Worm (Caenorhabditis elegans) whole organism, L2 larva: ENCODE data around the gene ogdh-1.

Source experiments
- F13H6.1 ChIP-seq: sonication (generic microtip); optimal IDR thresholded peaks from 2 replicates; lab custom pipeline; 2016; ENCODE audit warnings: missing genetic modification characterization, missing compliant biosample characterization
- R02D3.7 ChIP-seq: fragments of 150-350 bp; optimal IDR thresholded peaks from 2 replicates; lab custom pipeline; 2014; ENCODE audit warnings: missing biosample characterization, missing genetic modification characterization
- Y55F3AM.14 ChIP-seq: fragments of 200-800 bp; sonication (Bioruptor generic); optimal IDR thresholded peaks from 2 replicates; lab custom pipeline; 2018; ENCODE audit warnings: mild to moderate bottlenecking, missing genetic modification characterization, missing compliant biosample characterization
- ZK546.5 ChIP-seq: sonication (generic microtip); optimal IDR thresholded peaks from 2 replicates; lab custom pipeline; 2017; ENCODE audit warnings: missing biosample characterization, missing genetic modification characterization
- alr-1 ChIP-seq: fragments of 150-350 bp; optimal IDR thresholded peaks from 2 replicates; lab custom pipeline; 2014; ENCODE audit warnings: missing biosample characterization, missing genetic modification characterization
- aly-2 ChIP-seq: fragments of 150-350 bp; optimal IDR thresholded peaks from 2 replicates; lab custom pipeline; 2014; ENCODE audit warnings: missing biosample characterization, missing genetic modification characterization
- ama-1 ChIP-seq: fragments of 150-350 bp; optimal IDR thresholded peaks from 2 replicates; lab custom pipeline; 2018; ENCODE audit warnings: inconsistent platforms
- blmp-1 ChIP-seq: sonication (generic microtip); optimal IDR thresholded peaks from 2 replicates; lab custom pipeline; 2017; ENCODE audit warnings: missing genetic modification characterization, mild to moderate bottlenecking, missing compliant biosample characterization, antibody characterized with exemption, moderate library complexity; ENCODE audit not compliant: insufficient read depth
- ceh-16 ChIP-seq: fragments of 150-350 bp; optimal IDR thresholded peaks from 2 replicates; lab custom pipeline; 2014; ENCODE audit warnings: missing biosample characterization, missing genetic modification characterization
- ceh-82 ChIP-seq: fragments of 150-350 bp; optimal IDR thresholded peaks from 2 replicates; lab custom pipeline; 2014; ENCODE audit warnings: missing biosample characterization, missing genetic modification characterization
- crh-2 ChIP-seq: sonication (generic microtip); optimal IDR thresholded peaks from 2 replicates; lab custom pipeline; 2017; ENCODE audit warnings: missing biosample characterization, missing genetic modification characterization
- dmd-4 ChIP-seq: sonication (generic microtip); optimal IDR thresholded peaks from 2 replicates; lab custom pipeline; 2017; ENCODE audit warnings: missing biosample characterization, missing genetic modification characterization
- egl-27 ChIP-seq: sonication (generic microtip); optimal IDR thresholded peaks from 3 replicates; lab custom pipeline; 2017; ENCODE audit warnings: missing biosample characterization, missing genetic modification reagents, missing genetic modification characterization
- elt-1 ChIP-seq: fragments of 150-350 bp; optimal IDR thresholded peaks from 2 replicates; lab custom pipeline; 2014; ENCODE audit warnings: missing biosample characterization, missing genetic modification characterization
- elt-3 ChIP-seq: sonication (generic microtip); optimal IDR thresholded peaks from 2 replicates; lab custom pipeline; 2017; ENCODE audit warnings: missing biosample characterization, missing genetic modification characterization
- fos-1 ChIP-seq: fragments of 150-350 bp; optimal IDR thresholded peaks from 2 replicates; lab custom pipeline; 2014; ENCODE audit warnings: missing biosample characterization, missing genetic modification characterization
- gmeb-1 ChIP-seq: fragments of 150-350 bp; optimal IDR thresholded peaks from 2 replicates; lab custom pipeline; 2014; ENCODE audit warnings: missing biosample characterization, missing genetic modification characterization
- lin-13 ChIP-seq: fragments of 150-350 bp; optimal IDR thresholded peaks from 2 replicates; lab custom pipeline; 2014; ENCODE audit warnings: missing biosample characterization, missing genetic modification reagents, missing genetic modification characterization
- lin-39 ChIP-seq: fragments of 150-350 bp; optimal IDR thresholded peaks from 2 replicates; lab custom pipeline; 2014; ENCODE audit warnings: missing biosample characterization, missing genetic modification reagents, missing genetic modification characterization
- lsy-2 ChIP-seq, 2 experiments: fragments of 150-350 bp in 1 of 2; sonication (generic microtip) in 1 of 2; optimal IDR thresholded peaks; 2 replicates each; lab custom pipeline; 2014 to 2017; ENCODE audit warnings: missing biosample characterization in 2 of 2, missing genetic modification characterization in 2 of 2
- mab-5 ChIP-seq: fragments of 150-350 bp; optimal IDR thresholded peaks from 2 replicates; lab custom pipeline; 2014; ENCODE audit warnings: missing biosample characterization, missing genetic modification characterization
- mbf-1 ChIP-seq: sonication (generic microtip); optimal IDR thresholded peaks from 2 replicates; lab custom pipeline; 2017; ENCODE audit warnings: missing biosample characterization, missing genetic modification characterization
- mdl-1 ChIP-seq, 2 experiments: fragments of 150-350 bp in 1 of 2; sonication (generic microtip) in 1 of 2; optimal IDR thresholded peaks; 2 replicates each; lab custom pipeline; 2017; ENCODE audit warnings: missing biosample characterization in 2 of 2, missing genetic modification characterization in 2 of 2
- nhr-10 ChIP-seq: sonication (generic microtip); optimal IDR thresholded peaks from 2 replicates; lab custom pipeline; 2017; ENCODE audit warnings: missing biosample characterization, missing genetic modification characterization
- nhr-11 ChIP-seq: fragments of 150-350 bp; optimal IDR thresholded peaks from 2 replicates; lab custom pipeline; 2014; ENCODE audit warnings: missing biosample characterization, missing genetic modification characterization
- nhr-12 ChIP-seq: fragments of 150-350 bp; optimal IDR thresholded peaks from 2 replicates; lab custom pipeline; 2014; ENCODE audit warnings: missing biosample characterization, missing genetic modification characterization
- nhr-129 ChIP-seq: fragments of 150-350 bp; optimal IDR thresholded peaks from 2 replicates; lab custom pipeline; 2014; ENCODE audit warnings: missing biosample characterization, missing genetic modification characterization
- nhr-21 ChIP-seq: fragments of 150-350 bp; optimal IDR thresholded peaks from 2 replicates; lab custom pipeline; 2014; ENCODE audit warnings: missing biosample characterization, missing genetic modification characterization
- nhr-23 ChIP-seq: fragments of 150-350 bp; optimal IDR thresholded peaks from 2 replicates; lab custom pipeline; 2014; ENCODE audit warnings: missing biosample characterization, missing genetic modification reagents, missing genetic modification characterization
- nhr-237 ChIP-seq: fragments of 150-350 bp; optimal IDR thresholded peaks from 2 replicates; lab custom pipeline; 2014; ENCODE audit warnings: missing biosample characterization, missing genetic modification characterization
- nhr-25 ChIP-seq: fragments of 150-350 bp; sonication (generic microtip); optimal IDR thresholded peaks from 3 replicates; lab custom pipeline; 2014; ENCODE audit warnings: missing biosample characterization, missing genetic modification characterization
- nhr-6 ChIP-seq: fragments of 150-350 bp; optimal IDR thresholded peaks from 2 replicates; lab custom pipeline; 2014; ENCODE audit warnings: missing biosample characterization, missing genetic modification characterization
- nhr-77 ChIP-seq: fragments of 150-350 bp; optimal IDR thresholded peaks from 2 replicates; lab custom pipeline; 2014; ENCODE audit warnings: missing biosample characterization, missing genetic modification characterization
- peb-1 ChIP-seq: fragments of 150-350 bp; optimal IDR thresholded peaks from 2 replicates; lab custom pipeline; 2014; ENCODE audit warnings: missing biosample characterization, missing genetic modification characterization
- sem-4 ChIP-seq: fragments of 150-350 bp; optimal IDR thresholded peaks from 2 replicates; lab custom pipeline; 2014; ENCODE audit warnings: missing biosample characterization, missing genetic modification reagents, missing genetic modification characterization
- skn-1 ChIP-seq: sonication (generic microtip); optimal IDR thresholded peaks from 2 replicates; lab custom pipeline; 2017; ENCODE audit warnings: missing biosample characterization, missing genetic modification characterization
- sma-3 ChIP-seq: sonication (generic microtip); optimal IDR thresholded peaks from 2 replicates; lab custom pipeline; 2016; ENCODE audit warnings: missing genetic modification reagents, missing genetic modification characterization, missing compliant biosample characterization
- sma-9 ChIP-seq, 2 experiments: fragments of 150-350 bp in 1 of 2; sonication (generic microtip) in 1 of 2; optimal IDR thresholded peaks; 2 replicates each; lab custom pipeline; 2014 to 2016; ENCODE audit warnings: missing genetic modification characterization in 2 of 2, mild to moderate bottlenecking in 1 of 2, missing biosample characterization in 1 of 2, missing compliant biosample characterization in 1 of 2, missing genetic modification reagents in 1 of 2, moderate library complexity in 1 of 2
- snpc-4 ChIP-seq: fragments of 150-350 bp; optimal IDR thresholded peaks from 2 replicates; lab custom pipeline; 2014; ENCODE audit warnings: missing biosample characterization, missing genetic modification characterization
- unc-39 ChIP-seq: fragments of 150-350 bp; optimal IDR thresholded peaks from 2 replicates; lab custom pipeline; 2014; ENCODE audit warnings: missing biosample characterization, missing genetic modification characterization
- unc-55 ChIP-seq: fragments of 150-350 bp; sonication (generic microtip); optimal IDR thresholded peaks from 3 replicates; lab custom pipeline; 2014; ENCODE audit warnings: missing biosample characterization, missing genetic modification reagents, missing genetic modification characterization
- unc-62 ChIP-seq: fragments of 150-350 bp; optimal IDR thresholded peaks from 2 replicates; lab custom pipeline; 2014; ENCODE audit warnings: missing biosample characterization, missing genetic modification reagents, missing genetic modification characterization
- zag-1 ChIP-seq: fragments of 150-350 bp; optimal IDR thresholded peaks from 2 replicates; lab custom pipeline; 2014; ENCODE audit warnings: missing biosample characterization, missing genetic modification characterization
- ztf-11 ChIP-seq: sonication (generic microtip); optimal IDR thresholded peaks from 2 replicates; lab custom pipeline; 2017; ENCODE audit warnings: missing biosample characterization, missing genetic modification characterization
- ztf-4 ChIP-seq: fragments of 150-350 bp; optimal IDR thresholded peaks from 2 replicates; lab custom pipeline; 2014; ENCODE audit warnings: missing biosample characterization, missing genetic modification characterization

Gene ogdh-1

ce11 chrIV:4748408-4749105, 44.7 kb upstream of the ogdh-1 start, which contains the start of gene cyc-2.1 (continued):
- no peak for TF ChIP-seq ztf-11
- TF ChIP-seq, all 48 proteins: peak for 21

ce11 chrIV:4747553-4747952, 43.7 kb upstream of the ogdh-1 start, which contains the start of gene tctn-1:
tctn-1 (minus strand) TSS chrIV:4747832.
- TF ChIP-seq sem-4 (tag; lab: Kevin White, UChicago) (no peak), unc-62 (GFP tag; lab: Kevin White, UChicago) (no peak), nhr-12 (tag; lab: Kevin White, UChicago) (no peak), elt-3 (tag; lab: Kevin White, UChicago) (no peak), ceh-82 (no peak), blmp-1 (tag; lab: Kevin White, UChicago) (no peak), mbf-1 (tag; lab: Kevin White, UChicago) (no peak), lin-13 (GFP tag; lab: Kevin White, UChicago) (peak; percentile 9), skn-1 (tag; lab: Kevin White, UChicago) (no peak), nhr-23 (tag; lab: Kevin White, UChicago) (no peak), dmd-4 (tag; lab: Kevin White, UChicago) (no peak), lsy-2 (tag; optimal IDR thresholded peaks at IDR 0.05; lab: Kevin White, UChicago) (peak; percentile 29 to 56), peb-1 (no peak), alr-1 (tag; lab: Kevin White, UChicago) (no peak), mdl-1 (tag; optimal IDR thresholded peaks at IDR 0.05; lab: Kevin White, UChicago) (no peak), Y55F3AM.14 (GFP tag; lab: Kevin White, UChicago) (no peak), snpc-4 (tag; lab: Kevin White, UChicago) (no peak), nhr-129 (tag; lab: Kevin White, UChicago) (peak; percentile 16), elt-1 (no peak), sma-3 (GFP tag; lab: Kevin White, UChicago) (no peak), ceh-16 (tag; lab: Kevin White, UChicago) (no peak), ama-1 (lab: Kevin White, UChicago) (peak; percentile 63), F13H6.1 (tag; lab: Kevin White, UChicago) (no peak)

DNA sequence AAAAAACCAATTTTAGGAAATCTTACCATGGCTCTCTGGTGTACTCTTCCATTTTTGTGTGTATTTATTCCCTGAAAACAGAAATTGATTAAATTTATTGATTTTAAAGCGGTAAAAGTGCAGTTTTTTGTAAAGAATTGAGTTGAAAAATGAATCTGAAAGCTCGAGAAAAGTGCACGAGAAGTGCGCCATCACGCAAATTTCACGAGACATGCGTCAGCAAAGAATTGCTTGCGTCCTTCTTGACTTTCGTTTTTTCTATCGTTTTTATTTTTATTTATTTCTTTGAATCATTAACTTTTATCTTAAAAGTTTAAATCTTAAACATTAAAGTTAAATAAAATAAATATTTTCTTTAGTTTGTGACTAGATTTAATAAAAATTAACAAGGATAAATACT, 41.6 kb upstream of the ogdh-1 start, which contains the start of gene timm-17B.1:
timm-17B.1 (minus strand) TSS at position 71 of the 400 bp plus-strand sequence.
- no peak for TF ChIP-seq peb-1
- peak; percentile 43 for TF ChIP-seq nhr-21 (tag; lab: Kevin White, UChicago)
- TF ChIP-seq ceh-82, result no peak
- TF ChIP-seq gmeb-1, result peak; percentile 84
- TF ChIP-seq lin-13 (GFP tag; lab: Kevin White, UChicago), result peak; percentile 60
- peak; percentile 62 for TF ChIP-seq R02D3.7
- TF ChIP-seq mdl-1 (tag; optimal IDR thresholded peaks at IDR 0.05; lab: Kevin White, UChicago), result peak in 1 of 2 experiments; percentile 9
- peak; percentile 2 for TF ChIP-seq dmd-4 (tag; lab: Kevin White, UChicago)
- TF ChIP-seq nhr-11 (tag; lab: Kevin White, UChicago), result no peak
- TF ChIP-seq unc-39 (tag; lab: Kevin White, UChicago), result no peak
- no peak for TF ChIP-seq fos-1 (tag; lab: Kevin White, UChicago)
- TF ChIP-seq nhr-25 (tag; lab: Kevin White, UChicago), result peak; percentile 73
- no peak for TF ChIP-seq nhr-77 (tag; lab: Kevin White, UChicago)
- peak; percentile 69 for TF ChIP-seq nhr-129 (tag; lab: Kevin White, UChicago)
- no peak for TF ChIP-seq nhr-10 (tag; lab: Kevin White, UChicago)
- TF ChIP-seq zag-1, result no peak
- peak; percentile 82 for TF ChIP-seq unc-55 (GFP tag; lab: Kevin White, UChicago)
- TF ChIP-seq lsy-2 (tag; optimal IDR thresholded peaks at IDR 0.05; lab: Kevin White, UChicago), result peak; percentile 93 to 96
- TF ChIP-seq snpc-4 (tag; lab: Kevin White, UChicago), result peak; percentile 13
- no peak for TF ChIP-seq sem-4 (tag; lab: Kevin White, UChicago)
- TF ChIP-seq ama-1 (lab: Kevin White, UChicago), result peak; percentile 27
- TF ChIP-seq mab-5, result peak; percentile 78
- TF ChIP-seq egl-27 (tag; lab: Kevin White, UChicago), result no peak
- peak; percentile 49 for TF ChIP-seq sma-3 (GFP tag; lab: Kevin White, UChicago)
- TF ChIP-seq alr-1 (tag; lab: Kevin White, UChicago), result no peak
- peak; percentile 37 for TF ChIP-seq nhr-6 (tag; lab: Kevin White, UChicago)
- TF ChIP-seq blmp-1 (tag; lab: Kevin White, UChicago), result no peak
- no peak for TF ChIP-seq unc-62 (GFP tag; lab: Kevin White, UChicago)
- no peak for TF ChIP-seq nhr-237 (tag; lab: Kevin White, UChicago)
- no peak for TF ChIP-seq ZK546.5 (tag; lab: Kevin White, UChicago)
- no peak for TF ChIP-seq lin-39
- peak; percentile 35 for TF ChIP-seq F13H6.1 (tag; lab: Kevin White, UChicago)
- no peak for TF ChIP-seq ztf-4 (tag; lab: Kevin White, UChicago)
- peak; percentile 74 for TF ChIP-seq crh-2
- no peak for TF ChIP-seq skn-1 (tag; lab: Kevin White, UChicago)
- TF ChIP-seq mbf-1 (tag; lab: Kevin White, UChicago), result no peak
- TF ChIP-seq nhr-12 (tag; lab: Kevin White, UChicago), result no peak
- no peak for TF ChIP-seq elt-1
- TF ChIP-seq aly-2 (tag; lab: Kevin White, UChicago), result no peak
- peak; percentile 36 for TF ChIP-seq ceh-16 (tag; lab: Kevin White, UChicago)
- TF ChIP-seq sma-9 (GFP tag; optimal IDR thresholded peaks at IDR 0.05; lab: Kevin White, UChicago), result peak; percentile 60
- TF ChIP-seq sma-9 (tag; optimal IDR thresholded peaks at IDR 0.05; lab: Kevin White, UChicago), result no peak
- TF ChIP-seq elt-3 (tag; lab: Kevin White, UChicago), result no peak
- TF ChIP-seq Y55F3AM.14 (GFP tag; lab: Kevin White, UChicago), result no peak
